Worm (Caenorhabditis elegans) whole organism, L4 larva: ENCODE measurements around the gene hsp-75.

Experiments used
- ceh-82 ChIP-seq: sonication (generic microtip); optimal IDR thresholded peaks from 2 replicates; lab custom pipeline; 2017; ENCODE audit warnings: missing biosample characterization, missing genetic modification characterization
- dmd-9 ChIP-seq: fragments of 200-800 bp; sonication (Bioruptor generic); IDR thresholded peaks from 2 replicates; pipeline ENCODE4 v1.3.6; 2022; ENCODE audit warnings: missing genetic modification reagents, missing genetic modification characterization, missing compliant biosample characterization
- lin-1 ChIP-seq: fragments of 200-800 bp; sonication (Bioruptor generic); IDR thresholded peaks from 2 replicates; pipeline ENCODE4 v1.3.6; 2022; ENCODE audit warnings: missing genetic modification reagents, missing genetic modification characterization, missing compliant biosample characterization
- lin-39 ChIP-seq: fragments of 150-350 bp; optimal IDR thresholded peaks from 2 replicates; lab custom pipeline; 2014; ENCODE audit warnings: missing biosample characterization, missing genetic modification reagents, missing genetic modification characterization
- nhr-76 ChIP-seq: fragments of 150-350 bp; optimal IDR thresholded peaks from 2 replicates; lab custom pipeline; 2014; ENCODE audit warnings: missing biosample characterization, missing genetic modification characterization
- snpc-1.2 ChIP-seq: fragments of 200-800 bp; sonication (Bioruptor generic); IDR thresholded peaks from 2 replicates; pipeline ENCODE4 v1.3.6; 2022; ENCODE audit warnings: missing genetic modification reagents, missing genetic modification characterization, missing compliant biosample characterization

DNA sequence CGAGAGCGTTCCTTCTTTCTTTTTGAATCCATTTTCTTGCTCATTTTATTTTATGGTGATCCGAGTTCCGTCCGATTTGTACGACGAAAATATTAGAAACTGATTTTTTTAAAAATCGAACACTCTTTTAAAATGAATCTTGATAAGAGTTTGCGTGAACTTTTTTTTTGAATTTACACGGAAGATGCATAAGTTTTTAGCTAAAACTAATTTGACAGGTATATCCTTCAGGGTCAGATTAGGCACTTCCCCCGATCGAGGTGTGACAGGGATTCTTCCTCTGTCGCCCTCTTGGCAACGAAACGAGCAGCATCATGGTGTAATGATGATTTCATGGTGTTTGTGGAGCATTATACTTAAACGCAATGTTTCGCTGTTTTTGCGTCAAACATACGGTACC is 31.2 kb downstream of the hsp-75 start, which contains the start of gene F37C12.18:
- TF ChIP-seq lin-39 (tag; lab: Kevin White, UChicago) (no peak), ceh-82 (tag; lab: Kevin White, UChicago) (no peak), lin-1 (no peak), nhr-76 (no peak), snpc-1.2 (no peak), dmd-9 (no peak)
